Fruit fly (Drosophila melanogaster) whole organism, embryonic: Measurements from ENCODE around the gene CG18428.

Source experiments
- CG10147 ChIP-seq: fragments of 200-800 bp; sonication (Bioruptor generic); optimal IDR thresholded peaks from 2 replicates; lab custom pipeline; 2019; ENCODE audit warnings: missing biosample characterization, mild to moderate bottlenecking, missing genetic modification characterization, moderate library complexity
- CG10366 ChIP-seq: fragments of 200-800 bp; sonication (Bioruptor generic); IDR thresholded peaks from 2 replicates; pipeline ENCODE4 v1.3.6; 2022; ENCODE audit warnings: missing biosample characterization, missing genetic modification characterization
- CG12071 ChIP-seq: fragments of 200-800 bp; sonication (Bioruptor generic); optimal IDR thresholded peaks from 3 replicates; lab custom pipeline; 2018; ENCODE audit warnings: missing biosample characterization, mild to moderate bottlenecking, missing genetic modification characterization
- CG12391 ChIP-seq: fragments of 200-800 bp; sonication (Bioruptor generic); optimal IDR thresholded peaks from 3 replicates; lab custom pipeline; 2018; ENCODE audit warnings: missing biosample characterization, mild to moderate bottlenecking, missing genetic modification characterization, moderate library complexity
- CG13287 ChIP-seq: fragments of 200-800 bp; sonication (Bioruptor generic); IDR thresholded peaks from 2 replicates; pipeline ENCODE4 v1.3.6; 2022; ENCODE audit warnings: missing biosample characterization, missing genetic modification characterization; ENCODE audit not compliant: partially characterized antibody
- CG13424 ChIP-seq: fragments of 200-800 bp; sonication (Bioruptor generic); optimal IDR thresholded peaks from 2 replicates; lab custom pipeline; 2019; ENCODE audit warnings: missing biosample characterization, mild to moderate bottlenecking, missing genetic modification characterization, moderate library complexity
- CG13894 ChIP-seq: fragments of 200-800 bp; sonication (Bioruptor generic); optimal IDR thresholded peaks from 3 replicates; lab custom pipeline; 2018; ENCODE audit warnings: missing biosample characterization, mild to moderate bottlenecking, missing genetic modification characterization, moderate library complexity
- CG14667 ChIP-seq: fragments of 200-800 bp; sonication (Bioruptor generic); IDR thresholded peaks from 2 replicates; pipeline ENCODE4 v1.3.6; 2022; ENCODE audit warnings: missing biosample characterization, missing genetic modification characterization
- CG15479 ChIP-seq: fragments of 200-800 bp; sonication (Bioruptor generic); optimal IDR thresholded peaks from 3 replicates; lab custom pipeline; 2019; ENCODE audit warnings: missing biosample characterization, mild to moderate bottlenecking, missing genetic modification characterization, moderate library complexity
- CG15696 ChIP-seq: fragments of 200-800 bp; sonication (Bioruptor generic); optimal IDR thresholded peaks from 2 replicates; lab custom pipeline; 2019; ENCODE audit warnings: missing biosample characterization, mild to moderate bottlenecking, missing genetic modification characterization, moderate library complexity
- CG1603 ChIP-seq: fragments of 200-800 bp; sonication (Bioruptor generic); optimal IDR thresholded peaks from 2 replicates; lab custom pipeline; 2019; ENCODE audit warnings: missing biosample characterization, mild to moderate bottlenecking, missing genetic modification characterization, moderate library complexity
- CG17612 ChIP-seq: fragments of 200-800 bp; sonication (Bioruptor generic); IDR thresholded peaks from 2 replicates; pipeline ENCODE4 v1.3.6; 2022; ENCODE audit warnings: missing biosample characterization, missing genetic modification characterization
- CG2202 ChIP-seq: fragments of 200-800 bp; sonication (Bioruptor generic); optimal IDR thresholded peaks from 2 replicates; lab custom pipeline; 2018; ENCODE audit warnings: missing biosample characterization, mild to moderate bottlenecking, missing genetic modification characterization
- CG2889 ChIP-seq: fragments of 200-800 bp; sonication (Bioruptor generic); IDR thresholded peaks from 3 replicates; pipeline ENCODE4 v1.3.6; 2022; ENCODE audit warnings: missing biosample characterization, missing genetic modification characterization
- CG30431 ChIP-seq: fragments of 200-800 bp; sonication (Bioruptor generic); optimal IDR thresholded peaks from 2 replicates; lab custom pipeline; 2017; ENCODE audit warnings: missing biosample characterization, missing genetic modification characterization
- CG32532 ChIP-seq: fragments of 200-800 bp; sonication (Bioruptor generic); IDR thresholded peaks from 2 replicates; pipeline ENCODE4 v1.3.6; 2022; ENCODE audit warnings: missing biosample characterization, missing genetic modification characterization
- CG32767 ChIP-seq: fragments of 200-800 bp; sonication (Bioruptor generic); IDR thresholded peaks from 2 replicates; pipeline ENCODE4 v1.3.6; 2022; ENCODE audit warnings: missing biosample characterization, missing genetic modification characterization
- CG3281 ChIP-seq: fragments of 200-800 bp; sonication (Bioruptor generic); optimal IDR thresholded peaks from 3 replicates; lab custom pipeline; 2017; ENCODE audit warnings: missing biosample characterization, mild to moderate bottlenecking, missing genetic modification characterization
- CG3838 ChIP-seq: fragments of 200-800 bp; sonication (Bioruptor generic); optimal IDR thresholded peaks from 3 replicates; lab custom pipeline; 2016; ENCODE audit warnings: missing biosample characterization, missing genetic modification characterization
- CG3995 ChIP-seq: fragments of 200-800 bp; sonication (Bioruptor generic); optimal IDR thresholded peaks from 3 replicates; lab custom pipeline; 2016; ENCODE audit warnings: missing biosample characterization, missing genetic modification characterization
- CG42726 ChIP-seq: fragments of 200-800 bp; sonication (Bioruptor generic); IDR thresholded peaks from 2 replicates; pipeline ENCODE4 v1.3.6; 2022; ENCODE audit warnings: missing biosample characterization, missing genetic modification characterization; ENCODE audit not compliant: partially characterized antibody
- CG4820 ChIP-seq: fragments of 200-800 bp; sonication (Bioruptor generic); optimal IDR thresholded peaks from 3 replicates; lab custom pipeline; 2016; ENCODE audit warnings: missing biosample characterization, missing genetic modification characterization
- CG7745 ChIP-seq: fragments of 200-800 bp; sonication (Bioruptor generic); optimal IDR thresholded peaks from 2 replicates; lab custom pipeline; 2018; ENCODE audit warnings: missing biosample characterization, mild to moderate bottlenecking, missing genetic modification characterization, moderate library complexity
- CG8089 ChIP-seq: fragments of 200-800 bp; sonication (Bioruptor generic); optimal IDR thresholded peaks from 3 replicates; lab custom pipeline; 2016; ENCODE audit warnings: missing biosample characterization, missing genetic modification characterization
- CG8924 ChIP-seq: fragments of 200-800 bp; optimal IDR thresholded peaks from 3 replicates; lab custom pipeline; 2019; ENCODE audit warnings: missing biosample characterization, mild to moderate bottlenecking, missing genetic modification characterization, moderate library complexity
- CG9215 ChIP-seq: fragments of 200-800 bp; sonication (Bioruptor generic); IDR thresholded peaks from 2 replicates; pipeline ENCODE4 v1.3.6; 2022; ENCODE audit warnings: missing biosample characterization, missing genetic modification characterization
- CTCF ChIP-seq: fragments of 200-800 bp; sonication (Bioruptor generic); optimal IDR thresholded peaks from 2 replicates; lab custom pipeline; 2017; ENCODE audit warnings: missing biosample characterization, mild to moderate bottlenecking, missing genetic modification characterization, moderate library complexity
- CkIIα-i1 ChIP-seq: fragments of 200-800 bp; sonication (Bioruptor generic); IDR thresholded peaks from 2 replicates; pipeline ENCODE4 v1.3.6; 2022; ENCODE audit warnings: missing biosample characterization, missing genetic modification characterization
- CoRest ChIP-seq: fragments of 200-800 bp; sonication (Bioruptor generic); optimal IDR thresholded peaks from 3 replicates; lab custom pipeline; 2018; ENCODE audit warnings: missing biosample characterization, mild to moderate bottlenecking, missing genetic modification characterization, moderate library complexity
- Dek ChIP-seq: fragments of 200-800 bp; sonication (Bioruptor generic); optimal IDR thresholded peaks from 3 replicates; lab custom pipeline; 2019; ENCODE audit warnings: missing biosample characterization, mild to moderate bottlenecking, missing genetic modification characterization, moderate library complexity
- GATAe ChIP-seq: fragments of 200-800 bp; sonication (Bioruptor generic); conservative IDR thresholded peaks from 2 replicates; pipeline ENCODE4 v1.3.6; 2022; ENCODE audit warnings: missing biosample characterization, missing genetic modification characterization
- Hr3 ChIP-seq: fragments of 200-800 bp; sonication (Bioruptor generic); optimal IDR thresholded peaks from 3 replicates; lab custom pipeline; 2016; ENCODE audit warnings: missing biosample characterization, missing genetic modification characterization
- Kr ChIP-seq: fragments of 200-800 bp; sonication (Bioruptor generic); optimal IDR thresholded peaks from 2 replicates; lab custom pipeline; 2017; ENCODE audit warnings: missing biosample characterization, mild to moderate bottlenecking, missing genetic modification characterization
- Lhr ChIP-seq: fragments of 200-800 bp; sonication (Bioruptor generic); optimal IDR thresholded peaks from 3 replicates; lab custom pipeline; 2017; ENCODE audit warnings: mild to moderate bottlenecking, missing biosample characterization, missing genetic modification reagents, missing genetic modification characterization
- MTF-1 ChIP-seq: fragments of 200-800 bp; sonication (Bioruptor generic); optimal IDR thresholded peaks from 2 replicates; lab custom pipeline; 2018; ENCODE audit warnings: missing biosample characterization, mild to moderate bottlenecking, missing genetic modification characterization, borderline replicate concordance
- Poxn ChIP-seq: fragments of 200-800 bp; sonication (Bioruptor generic); IDR thresholded peaks from 2 replicates; pipeline ENCODE4 v1.3.6; 2022; ENCODE audit warnings: missing biosample characterization, missing genetic modification characterization
- Sry-β ChIP-seq: fragments of 200-800 bp; sonication (Bioruptor generic); optimal IDR thresholded peaks from 2 replicates; lab custom pipeline; 2018; ENCODE audit warnings: missing biosample characterization, mild to moderate bottlenecking, missing genetic modification characterization, moderate library complexity
- Xbp1 ChIP-seq: fragments of 200-800 bp; sonication (Bioruptor generic); optimal IDR thresholded peaks from 3 replicates; lab custom pipeline; 2016; ENCODE audit warnings: missing biosample characterization, mild to moderate bottlenecking, missing genetic modification characterization
- ase ChIP-seq: fragments of 200-800 bp; sonication (Bioruptor generic); IDR thresholded peaks from 3 replicates; pipeline ENCODE4 v1.3.6; 2022; ENCODE audit warnings: missing biosample characterization, missing genetic modification characterization
- crp ChIP-seq, 2 experiments: fragments of 200-800 bp; sonication (Bioruptor generic); optimal IDR thresholded peaks; 2 replicates in 1 of 2; 3 replicates in 1 of 2; lab custom pipeline; 2017; ENCODE audit warnings: missing biosample characterization in 2 of 2, missing genetic modification characterization in 2 of 2, mild to moderate bottlenecking in 1 of 2, moderate library complexity in 1 of 2
- dmrt99B ChIP-seq: fragments of 200-800 bp; sonication (Bioruptor generic); optimal IDR thresholded peaks from 2 replicates; lab custom pipeline; 2018; ENCODE audit warnings: missing biosample characterization, mild to moderate bottlenecking, missing genetic modification characterization, moderate library complexity
- ind ChIP-seq: fragments of 200-800 bp; sonication (Bioruptor generic); optimal IDR thresholded peaks from 3 replicates; lab custom pipeline; 2016; ENCODE audit warnings: missing biosample characterization, missing genetic modification characterization
- insv ChIP-seq, 2 experiments: fragments of 200-800 bp; sonication (Bioruptor generic); optimal IDR thresholded peaks; 3 replicates each; lab custom pipeline; 2016 to 2018; ENCODE audit warnings: missing biosample characterization in 2 of 2, missing genetic modification characterization in 2 of 2
- nmo ChIP-seq: fragments of 200-800 bp; sonication (Bioruptor generic); optimal IDR thresholded peaks from 2 replicates; lab custom pipeline; 2018; ENCODE audit warnings: missing biosample characterization, mild to moderate bottlenecking, missing genetic modification characterization, moderate library complexity
- odd ChIP-seq: fragments of 200-800 bp; sonication (Bioruptor generic); optimal IDR thresholded peaks from 2 replicates; lab custom pipeline; 2017; ENCODE audit warnings: missing biosample characterization, mild to moderate bottlenecking, missing genetic modification characterization
- onecut ChIP-seq: fragments of 200-800 bp; sonication (Bioruptor generic); IDR thresholded peaks from 2 replicates; pipeline ENCODE4 v1.3.6; 2022; ENCODE audit warnings: missing biosample characterization, missing genetic modification characterization
- pum ChIP-seq: fragments of 200-800 bp; sonication (Bioruptor generic); optimal IDR thresholded peaks from 2 replicates; lab custom pipeline; 2016; ENCODE audit warnings: missing biosample characterization, missing genetic modification characterization
- sug ChIP-seq: fragments of 200-800 bp; optimal IDR thresholded peaks from 2 replicates; lab custom pipeline; 2019; ENCODE audit warnings: missing biosample characterization, mild to moderate bottlenecking, missing genetic modification characterization, moderate library complexity
- tna ChIP-seq: fragments of 200-800 bp; sonication (Bioruptor generic); IDR thresholded peaks from 2 replicates; pipeline ENCODE4 v1.3.6; 2022; ENCODE audit warnings: missing biosample characterization, missing genetic modification characterization; ENCODE audit not compliant: partially characterized antibody
- zen2 ChIP-seq: fragments of 200-800 bp; sonication (Bioruptor generic); IDR thresholded peaks from 3 replicates; pipeline ENCODE4 v1.3.6; 2022; ENCODE audit warnings: missing biosample characterization, missing genetic modification characterization; ENCODE audit not compliant: partially characterized antibody

CG18428 gene

dm6 chr3R:24108902-24109389 lies at the start of gene CG18428, which contains the start of gene eIF4EHP (continued):
- TF ChIP-seq zen2 (GFP tag; lab: Robert Waterston, UW) (no peak), CG13424 (tag; lab: Kevin White, UChicago) (peak; percentile 100), Hr3 (GFP tag; lab: Kevin White, UChicago) (peak; percentile 100), CG17612 (GFP tag; lab: Robert Waterston, UW) (no peak), Lhr (peak; percentile 95), CG32767 (GFP tag; lab: Robert Waterston, UW) (no peak), CG4820 (GFP tag; lab: Kevin White, UChicago) (peak; percentile 96), CG15696 (tag; lab: Kevin White, UChicago) (peak; percentile 100), CG13287 (GFP tag; lab: Robert Waterston, UW) (no peak), CG32532 (no peak), CG3838 (peak; percentile 93), CG15479 (GFP tag; lab: Kevin White, UChicago) (peak; percentile 71), ind (GFP tag; lab: Kevin White, UChicago) (peak; percentile 99), insv (GFP tag; optimal IDR thresholded peaks at IDR 0.05; lab: Kevin White, UChicago) (peak in 1 of 2 experiments; percentile 88), nmo (GFP tag; lab: Kevin White, UChicago) (peak; percentile 100), CG2202 (tag; lab: Kevin White, UChicago) (peak; percentile 99), CG10366 (GFP tag; lab: Robert Waterston, UW) (no peak), odd (GFP tag; lab: Kevin White, UChicago) (peak; percentile 99), Xbp1 (GFP tag; lab: Kevin White, UChicago) (peak; percentile 99), CkIIα-i1 (GFP tag; lab: Robert Waterston, UW) (peak; percentile 89; the same call in 1 of the 2 replicates), MTF-1 (GFP tag; lab: Kevin White, UChicago) (peak; percentile 95), CG7745 (tag; lab: Kevin White, UChicago) (peak; percentile 86), CG8089 (GFP tag; lab: Kevin White, UChicago) (peak; percentile 65), CG1603 (tag; lab: Kevin White, UChicago) (peak; percentile 62), Dek (tag; lab: Kevin White, UChicago) (peak; percentile 99), sug (tag; lab: Kevin White, UChicago) (peak; percentile 99), Poxn (GFP tag; lab: Robert Waterston, UW) (0 out of 2 replicates have a peak, but pooled peaks have one; percentile 97), CG42726 (GFP tag; lab: Robert Waterston, UW) (no peak), CG2889 (peak; percentile 98; the same call in 2 of the 3 replicates), GATAe (GFP tag; lab: Robert Waterston, UW) (0 out of 2 replicates have a peak, but pooled peaks have one; percentile 99), CG12071 (GFP tag; lab: Kevin White, UChicago) (peak; percentile 96), tna (GFP tag; lab: Robert Waterston, UW) (no peak), Kr (peak; percentile 70), Sry-β (peak; percentile 75), CG12391 (tag; lab: Kevin White, UChicago) (peak; percentile 100), CG14667 (no peak), CG3281 (GFP tag; lab: Kevin White, UChicago) (peak; percentile 100), CG13894 (peak; percentile 99), CG8924 (peak; percentile 100), CoRest (tag; lab: Kevin White, UChicago) (peak; percentile 100), CG10147 (GFP tag; lab: Kevin White, UChicago) (peak; percentile 100), crp (GFP tag; optimal IDR thresholded peaks at IDR 0.05; lab: Kevin White, UChicago) (peak in 1 of 2 experiments; percentile 74), ase (GFP tag; lab: Robert Waterston, UW) (no peak; the same call in 1 of the 3 replicates), CG30431 (GFP tag; lab: Kevin White, UChicago) (peak; percentile 97), onecut (GFP tag; lab: Robert Waterston, UW) (peak; percentile 97), CG9215 (no peak), CG3995 (peak; percentile 74), CTCF (GFP tag; lab: Kevin White, UChicago) (peak; percentile 76), pum (peak; percentile 85), dmrt99B (peak; percentile 99)
